Fruit fly (Drosophila melanogaster): ENCODE measurements around the gene nis.

Gene nis

dm6 chr2L:1627824-1628501 is 41.0 kb upstream of the nis start (continued):
- TF ChIP-seq kah (GFP tag; optimal IDR thresholded peaks at IDR 0.05): no peak
- TF ChIP-seq Ssrp (tag; optimal IDR thresholded peaks at IDR 0.05): no peak
- TF ChIP-seq NFAT (GFP tag; IDR thresholded peaks at IDR 0.05): peak; percentile 63; the same call in 1 of the 2 replicates
- TF ChIP-seq CG11696 (GFP tag; IDR thresholded peaks at IDR 0.05): no peak
- TF ChIP-seq CG3065 (GFP tag; optimal IDR thresholded peaks at IDR 0.05): no peak
- no peak; the same call in 1 of the 2 replicates for TF ChIP-seq MBD-R2 (GFP tag; IDR thresholded peaks at IDR 0.05)
- no peak for TF ChIP-seq CG4617 (GFP tag; optimal IDR thresholded peaks at IDR 0.05; ENCODE audit: borderline replicate concordance)
- no peak for TF ChIP-seq crol (GFP tag; IDR thresholded peaks at IDR 0.05)
- TF ChIP-seq CG10543 (GFP tag; optimal IDR thresholded peaks at IDR 0.05): peak; percentile 93
- TF ChIP-seq ci (GFP tag; IDR thresholded peaks at IDR 0.05): no peak
- no peak for TF ChIP-seq CG17359 (tag; optimal IDR thresholded peaks at IDR 0.05)
- TF ChIP-seq CG8388 (GFP tag; optimal IDR thresholded peaks at IDR 0.05): no peak
- peak; percentile 90 for TF ChIP-seq CG2120 (GFP tag; optimal IDR thresholded peaks at IDR 0.05)
- TF ChIP-seq Dek (tag; optimal IDR thresholded peaks at IDR 0.05): peak; percentile 59
- TF ChIP-seq HLH54F (GFP tag; optimal IDR thresholded peaks at IDR 0.05): peak; percentile 34
- TF ChIP-seq ATbp (GFP tag; optimal IDR thresholded peaks at IDR 0.05): no peak
- peak; percentile 50 for TF ChIP-seq fd3F (GFP tag; optimal IDR thresholded peaks at IDR 0.05)
- TF ChIP-seq CG17385 (GFP tag; optimal IDR thresholded peaks at IDR 0.05): peak; percentile 15
- peak; percentile 16 for TF ChIP-seq scrt (GFP tag; optimal IDR thresholded peaks at IDR 0.05)
- TF ChIP-seq Gug (GFP tag; IDR thresholded peaks at IDR 0.05): 0 out of 4 replicates have a peak, but pooled peaks have one; percentile 8
- no peak for TF ChIP-seq Aef1 (GFP tag; IDR thresholded peaks at IDR 0.05)
- no peak for TF ChIP-seq CG14050 (GFP tag; IDR thresholded peaks at IDR 0.05)
- TF ChIP-seq pita (GFP tag; optimal IDR thresholded peaks at IDR 0.05): no peak
- TF ChIP-seq zf30C (GFP tag; optimal IDR thresholded peaks at IDR 0.05): peak; percentile 43
- peak; percentile 83 for TF ChIP-seq Dbx (GFP tag; IDR thresholded peaks at IDR 0.05)
- no peak for TF ChIP-seq Mad (GFP tag; optimal IDR thresholded peaks at IDR 0.05)
- no peak for TF ChIP-seq CG2116 (GFP tag; optimal IDR thresholded peaks at IDR 0.05)
- TF ChIP-seq C15 (GFP tag; IDR thresholded peaks at IDR 0.05): 0 out of 3 replicates have a peak, but pooled peaks have one; percentile 4
- peak; percentile 67 for TF ChIP-seq CG7786 (GFP tag; optimal IDR thresholded peaks at IDR 0.05)
- TF ChIP-seq Spps (tag; optimal IDR thresholded peaks at IDR 0.05): no peak
- no peak for TF ChIP-seq da (GFP tag; optimal IDR thresholded peaks at IDR 0.05)
- TF ChIP-seq CG4424 (GFP tag; optimal IDR thresholded peaks at IDR 0.05): no peak
- peak; percentile 14; the same call in 1 of the 2 replicates for TF ChIP-seq CG32772 (GFP tag; IDR thresholded peaks at IDR 0.05)
- TF ChIP-seq Max (GFP tag; optimal IDR thresholded peaks at IDR 0.05): no peak
- TF ChIP-seq Bdp1 (GFP tag; optimal IDR thresholded peaks at IDR 0.05): no peak
- peak; percentile 22 for TF ChIP-seq Nf-YB (GFP tag; optimal IDR thresholded peaks at IDR 0.05)
- peak; percentile 41 for TF ChIP-seq CG13775 (GFP tag; optimal IDR thresholded peaks at IDR 0.05)
- no peak for TF ChIP-seq Neu2 (GFP tag; optimal IDR thresholded peaks at IDR 0.05; ENCODE audit: borderline replicate concordance)
- peak; percentile 17 to 63 for TF ChIP-seq Pdp1 (GFP tag; optimal IDR thresholded peaks at IDR 0.05)
- peak; percentile 47 for TF ChIP-seq tio (GFP tag; optimal IDR thresholded peaks at IDR 0.05)
- TF ChIP-seq CG10979 (tag; optimal IDR thresholded peaks at IDR 0.05): no peak
- peak; percentile 67 for TF ChIP-seq Ada2b (GFP tag; IDR thresholded peaks at IDR 0.05)
- no peak for TF ChIP-seq CG15479 (GFP tag; optimal IDR thresholded peaks at IDR 0.05)
- peak; percentile 40 for TF ChIP-seq HmgZ (tag; optimal IDR thresholded peaks at IDR 0.05)
- peak; percentile 8 for TF ChIP-seq Fer3 (tag; optimal IDR thresholded peaks at IDR 0.05)
- peak; percentile 81 for TF ChIP-seq CG13624 (GFP tag; optimal IDR thresholded peaks at IDR 0.05)
- no peak for TF ChIP-seq CG10654 (GFP tag; optimal IDR thresholded peaks at IDR 0.05)
- no peak for TF ChIP-seq dmrt11E (tag; optimal IDR thresholded peaks at IDR 0.05)
- peak; percentile 100 for TF ChIP-seq chinmo (GFP tag; IDR thresholded peaks at IDR 0.05; ENCODE audit: partially characterized antibody)
